Fruit fly (Drosophila melanogaster) S2 (cell line): ENCODE results near the gene Dph5.

Source experiments
- CG8478 ChIP-seq: fragments of >200 bp; optimal IDR thresholded peaks from 2 replicates; lab custom pipeline; 2018
- CTCF ChIP-seq, 2 experiments: fragments of >200 bp; optimal IDR thresholded peaks; 2 replicates each; lab custom pipeline; 2018

dm6 chr3R:22590668-22591275 lies 7.7 kb upstream of the Dph5 start:
- TF ChIP-seq CTCF (optimal IDR thresholded peaks at IDR 0.05; lab: Kevin White, UChicago) = no peak
- TF ChIP-seq CG8478 (lab: Kevin White, UChicago) = no peak
